Worm (Caenorhabditis elegans): Measurements from ENCODE around the gene F17H10.2.

DNA sequence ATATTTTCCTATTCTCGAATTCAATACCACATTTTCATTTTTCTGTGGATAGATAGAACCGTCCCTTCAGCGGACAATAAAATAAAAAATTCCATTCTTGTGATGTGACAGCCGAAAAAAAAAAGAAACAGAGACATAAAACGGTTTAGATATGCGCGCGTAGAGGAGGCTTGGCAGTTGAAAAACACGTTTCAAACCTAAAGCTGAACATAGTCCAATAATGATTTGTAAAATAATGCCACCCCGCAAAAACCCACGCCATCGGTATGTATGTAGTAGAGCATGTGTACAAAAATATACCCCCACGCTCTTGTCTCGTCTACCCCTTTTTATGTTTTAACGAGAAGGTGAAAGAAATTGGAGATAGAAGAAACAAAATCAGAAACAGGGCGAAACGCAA, 4.9 kb upstream of the F17H10.2 start:
- TF ChIP-seq pes-1 (GFP tag; IDR thresholded peaks at IDR 0.05) (no peak), ama-1 (optimal IDR thresholded peaks at IDR 0.05) (no peak), tbx-11 (GFP tag; IDR thresholded peaks at IDR 0.05) (no peak), scrt-1 (GFP tag; IDR thresholded peaks at IDR 0.05) (no peak)

Data from whole organism, early embryonic.